Fruit fly (Drosophila melanogaster): ENCODE data around the gene SdhD.
A peak's percentile ranks its signal among the peaks of the same experiment; 100 is the strongest.

SdhD gene

dm6 chr3R:23709508-23710208, 50.7 kb downstream of the SdhD start, which contains the start of gene CG10301 (continued):
- TF ChIP-seq HHEX (GFP tag; optimal IDR thresholded peaks at IDR 0.05) (peak; percentile 12), NK7.1 (GFP tag; optimal IDR thresholded peaks at IDR 0.05) (no peak), dati (GFP tag; IDR thresholded peaks at IDR 0.05) (no peak), CG5245 (GFP tag; optimal IDR thresholded peaks at IDR 0.05) (peak; percentile 47), zen (tag; optimal IDR thresholded peaks at IDR 0.05) (peak; percentile 84), HLHmδ (GFP tag; optimal IDR thresholded peaks at IDR 0.05) (no peak), CG17612 (GFP tag; IDR thresholded peaks at IDR 0.05) (no peak), stc (GFP tag; IDR thresholded peaks at IDR 0.05) (no peak), CG14710 (tag; optimal IDR thresholded peaks at IDR 0.05) (peak; percentile 78), maf-S (GFP tag; optimal IDR thresholded peaks at IDR 0.05) (no peak), gro (GFP tag; optimal IDR thresholded peaks at IDR 0.05) (no peak), Ets97D (GFP tag; optimal IDR thresholded peaks at IDR 0.05) (peak; percentile 21), pnt (GFP tag; optimal IDR thresholded peaks at IDR 0.05) (peak; percentile 38), Antp (GFP tag; optimal IDR thresholded peaks at IDR 0.05) (no peak), CG17829 (tag; optimal IDR thresholded peaks at IDR 0.05) (peak; percentile 74), Usf (GFP tag; optimal IDR thresholded peaks at IDR 0.05) (peak; percentile 44), D19A (tag; optimal IDR thresholded peaks at IDR 0.05) (peak; percentile 67), CG11560 (tag; IDR thresholded peaks at IDR 0.05) (no peak), CG9609 (GFP tag; optimal IDR thresholded peaks at IDR 0.05) (peak; percentile 6), ara (GFP tag; IDR thresholded peaks at IDR 0.05) (peak; percentile 84), Atf-2 (GFP tag; optimal IDR thresholded peaks at IDR 0.05) (peak; percentile 46), Sry-β (GFP tag; optimal IDR thresholded peaks at IDR 0.05) (no peak), btn (GFP tag; optimal IDR thresholded peaks at IDR 0.05) (peak; percentile 36), Hand (GFP tag; optimal IDR thresholded peaks at IDR 0.05) (no peak), chif (GFP tag; optimal IDR thresholded peaks at IDR 0.05) (peak; percentile 30 to 77), CG12155 (GFP tag; optimal IDR thresholded peaks at IDR 0.05) (no peak), CG12769 (tag; optimal IDR thresholded peaks at IDR 0.05) (peak; percentile 8), CG10979 (tag; optimal IDR thresholded peaks at IDR 0.05) (peak; percentile 82), CG15601 (tag; optimal IDR thresholded peaks at IDR 0.05) (peak; percentile 67), Poxn (GFP tag; IDR thresholded peaks at IDR 0.05) (no peak), CG1529 (GFP tag; optimal IDR thresholded peaks at IDR 0.05) (peak; percentile 58), Ravus (GFP tag; IDR thresholded peaks at IDR 0.05) (no peak; the same call in 1 of the 2 replicates), gem (tag; optimal IDR thresholded peaks at IDR 0.05) (peak; percentile 76), CG9876 (GFP tag; optimal IDR thresholded peaks at IDR 0.05) (no peak), NC2β (GFP tag; optimal IDR thresholded peaks at IDR 0.05) (peak; percentile 54), stwl (tag; optimal IDR thresholded peaks at IDR 0.05) (peak; percentile 21), nau (GFP tag; optimal IDR thresholded peaks at IDR 0.05) (peak; percentile 79), ems (GFP tag; optimal IDR thresholded peaks at IDR 0.05) (peak; percentile 24), ab (GFP tag; optimal IDR thresholded peaks at IDR 0.05) (no peak), CG1602 (GFP tag; optimal IDR thresholded peaks at IDR 0.05) (peak; percentile 66), Fer3 (tag; optimal IDR thresholded peaks at IDR 0.05) (peak; percentile 8), CG16863 (GFP tag; optimal IDR thresholded peaks at IDR 0.05) (peak; percentile 26), CG3163 (GFP tag; optimal IDR thresholded peaks at IDR 0.05) (no peak), CG8359 (GFP tag; optimal IDR thresholded peaks at IDR 0.05; ENCODE audit: borderline replicate concordance) (peak; percentile 14), Tbp (GFP tag; optimal IDR thresholded peaks at IDR 0.05) (no peak), bbx (GFP tag; IDR thresholded peaks at IDR 0.05; ENCODE audit: partially characterized antibody) (no peak), Nf-YA (GFP tag; IDR thresholded peaks at IDR 0.05) (no peak), CG14441 (GFP tag; IDR thresholded peaks at IDR 0.05) (peak; percentile 51), fd3F (GFP tag; optimal IDR thresholded peaks at IDR 0.05) (no peak), CG15073 (GFP tag; optimal IDR thresholded peaks at IDR 0.05) (no peak)

All from whole organism, embryonic.